Worm (Caenorhabditis elegans) whole organism, young adult: ENCODE measurements around the gene fbxa-181.
A peak's percentile ranks its signal among the peaks of the same experiment; 100 is the strongest.

Experiments
- B0019.2 ChIP-seq: fragments of 200-800 bp; sonication (Bioruptor generic); conservative IDR thresholded peaks from 2 replicates; pipeline ENCODE4 v1.3.6; 2022; ENCODE audit warnings: missing genetic modification reagents, missing genetic modification characterization, missing compliant biosample characterization
- C17E4.6 ChIP-seq: fragments of 200-800 bp; sonication (Bioruptor generic); IDR thresholded peaks from 2 replicates; pipeline ENCODE4 v1.3.6; 2022; ENCODE audit warnings: missing genetic modification reagents, missing genetic modification characterization, missing compliant biosample characterization
- F22D6.2 ChIP-seq: sonication (generic microtip); optimal IDR thresholded peaks from 2 replicates; lab custom pipeline; 2016; ENCODE audit warnings: mild to moderate bottlenecking, missing genetic modification characterization, missing compliant biosample characterization
- F49E8.2 ChIP-seq: sonication (generic microtip); optimal IDR thresholded peaks from 3 replicates; lab custom pipeline; 2017; ENCODE audit warnings: missing genetic modification characterization, mild to moderate bottlenecking, missing compliant biosample characterization, antibody characterized with exemption, moderate library complexity; ENCODE audit not compliant: insufficient read depth
- K11D2.4 ChIP-seq: fragments of 200-800 bp; sonication (Bioruptor generic); IDR thresholded peaks from 2 replicates; pipeline ENCODE4 v1.3.6; 2022; ENCODE audit warnings: missing genetic modification reagents, missing genetic modification characterization, missing compliant biosample characterization
- K12H6.12 ChIP-seq: fragments of 200-800 bp; sonication (Bioruptor generic); optimal IDR thresholded peaks from 2 replicates; lab custom pipeline; 2018; ENCODE audit warnings: mild to moderate bottlenecking, missing genetic modification characterization, missing compliant biosample characterization
- Y53F4B.3 ChIP-seq: fragments of 200-800 bp; sonication (Bioruptor generic); IDR thresholded peaks from 2 replicates; pipeline ENCODE4 v1.3.6; 2022; ENCODE audit warnings: missing genetic modification reagents, missing genetic modification characterization, missing compliant biosample characterization
- Y56A3A.18 ChIP-seq: fragments of 200-800 bp; sonication (Bioruptor generic); IDR thresholded peaks from 2 replicates; pipeline ENCODE4 v1.3.6; 2022; ENCODE audit warnings: missing genetic modification reagents, missing genetic modification characterization, missing compliant biosample characterization
- Y67H2A.10 ChIP-seq: fragments of 200-800 bp; sonication (Bioruptor generic); conservative IDR thresholded peaks from 2 replicates; pipeline ENCODE4 v1.3.6; 2022; ENCODE audit warnings: missing genetic modification reagents, missing genetic modification characterization, missing compliant biosample characterization
- ZK185.1 ChIP-seq: sonication (generic microtip); optimal IDR thresholded peaks from 2 replicates; lab custom pipeline; 2016; ENCODE audit warnings: mild to moderate bottlenecking, missing genetic modification characterization, missing compliant biosample characterization; ENCODE audit not compliant: poor library complexity, severe bottlenecking
- akir-1 ChIP-seq: fragments of 200-800 bp; sonication (Bioruptor generic); optimal IDR thresholded peaks from 2 replicates; lab custom pipeline; 2018; ENCODE audit warnings: mild to moderate bottlenecking, missing genetic modification characterization, moderate library complexity, missing compliant biosample characterization
- athp-1 ChIP-seq: sonication (generic microtip); optimal IDR thresholded peaks from 2 replicates; lab custom pipeline; 2017; ENCODE audit warnings: mild to moderate bottlenecking, missing genetic modification characterization, missing compliant biosample characterization
- attf-5 ChIP-seq: fragments of 200-800 bp; sonication (Bioruptor generic); optimal IDR thresholded peaks from 2 replicates; lab custom pipeline; 2018; ENCODE audit warnings: mild to moderate bottlenecking, missing genetic modification characterization, missing compliant biosample characterization
- bed-1 ChIP-seq: fragments of 200-800 bp; sonication (Bioruptor generic); IDR thresholded peaks from 2 replicates; pipeline ENCODE4 v1.3.6; 2022; ENCODE audit warnings: missing genetic modification reagents, missing genetic modification characterization, missing compliant biosample characterization
- ceh-40 ChIP-seq: fragments of 200-800 bp; sonication (Bioruptor generic); IDR thresholded peaks from 2 replicates; pipeline ENCODE4 v1.3.6; 2022; ENCODE audit warnings: missing genetic modification characterization, missing compliant biosample characterization
- die-1 ChIP-seq: sonication (generic microtip); optimal IDR thresholded peaks from 2 replicates; lab custom pipeline; 2016; ENCODE audit warnings: missing genotype, mild to moderate bottlenecking, missing genetic modification characterization, missing compliant biosample characterization
- dox-1 ChIP-seq: fragments of 200-800 bp; sonication (Bioruptor generic); IDR thresholded peaks from 2 replicates; pipeline ENCODE4 v1.3.6; 2022; ENCODE audit warnings: missing genetic modification reagents, missing genetic modification characterization, missing compliant biosample characterization
- dpl-1 ChIP-seq: fragments of 150-350 bp; optimal IDR thresholded peaks from 2 replicates; lab custom pipeline; 2014; ENCODE audit warnings: missing biosample characterization, missing genetic modification reagents, missing genetic modification characterization
- hsf-1 ChIP-seq: fragments of 200-800 bp; sonication (Bioruptor generic); IDR thresholded peaks from 2 replicates; pipeline ENCODE4 v1.3.6; 2022; ENCODE audit warnings: missing genetic modification reagents, missing genetic modification characterization, missing compliant biosample characterization
- lir-1 ChIP-seq: fragments of 200-800 bp; sonication (Bioruptor generic); conservative IDR thresholded peaks from 2 replicates; pipeline ENCODE4 v1.3.6; 2022; ENCODE audit warnings: missing genetic modification reagents, missing genetic modification characterization, missing compliant biosample characterization
- madf-8 ChIP-seq: fragments of 200-800 bp; sonication (Bioruptor generic); conservative IDR thresholded peaks from 2 replicates; pipeline ENCODE4 v1.3.6; 2022; ENCODE audit warnings: missing genetic modification reagents, missing genetic modification characterization, missing compliant biosample characterization
- mel-28 ChIP-seq: sonication (generic microtip); optimal IDR thresholded peaks from 2 replicates; lab custom pipeline; 2016; ENCODE audit warnings: borderline replicate concordance, mild to moderate bottlenecking, missing genetic modification characterization, missing compliant biosample characterization
- mxl-1 ChIP-seq: sonication (generic microtip); optimal IDR thresholded peaks from 2 replicates; lab custom pipeline; 2016; ENCODE audit warnings: missing genetic modification characterization, missing compliant biosample characterization
- nhr-80 ChIP-seq: sonication (generic microtip); optimal IDR thresholded peaks from 2 replicates; lab custom pipeline; 2016; ENCODE audit warnings: missing genetic modification characterization, missing compliant biosample characterization
- rec-8 ChIP-seq, 2 experiments: sonication (generic microtip); optimal IDR thresholded peaks; 2 replicates each; lab custom pipeline; 2016; ENCODE audit warnings: mild to moderate bottlenecking in 2 of 2, missing genetic modification characterization in 2 of 2, missing genetic modification reagents in 2 of 2, missing genotype in 2 of 2, missing biosample characterization in 1 of 2, missing compliant biosample characterization in 1 of 2, moderate library complexity in 1 of 2
- repo-1 ChIP-seq: sonication (generic microtip); optimal IDR thresholded peaks from 2 replicates; lab custom pipeline; 2017; ENCODE audit warnings: mild to moderate bottlenecking, missing genetic modification characterization, missing compliant biosample characterization
- sea-2 ChIP-seq: fragments of 200-800 bp; sonication (Bioruptor generic); IDR thresholded peaks from 2 replicates; pipeline ENCODE4 v1.3.6; 2022; ENCODE audit warnings: missing genetic modification characterization, missing compliant biosample characterization
- snpc-4 ChIP-seq, 5 experiments: fragments of 150-350 bp in 1 of 5; sonication (generic microtip) in 4 of 5; optimal IDR thresholded peaks; 2 replicates each; lab custom pipeline; 2014 to 2018; ENCODE audit warnings: missing genetic modification characterization in 5 of 5, missing biosample characterization in 3 of 5, antibody characterized with exemption in 2 of 5, mild to moderate bottlenecking in 2 of 5, missing compliant biosample characterization in 2 of 5, missing genotype in 2 of 5, moderate library complexity in 2 of 5, missing genetic modification reagents in 1 of 5
- somi-1 ChIP-seq: fragments of 200-800 bp; sonication (Bioruptor generic); optimal IDR thresholded peaks from 2 replicates; lab custom pipeline; 2018; ENCODE audit warnings: mild to moderate bottlenecking, missing genetic modification characterization, missing compliant biosample characterization
- zim-3 ChIP-seq: sonication (generic microtip); optimal IDR thresholded peaks from 2 replicates; lab custom pipeline; 2017; ENCODE audit warnings: mild to moderate bottlenecking, missing genetic modification characterization, moderate library complexity, missing compliant biosample characterization
- ztf-18 ChIP-seq: sonication (generic microtip); optimal IDR thresholded peaks from 2 replicates; lab custom pipeline; 2016; ENCODE audit warnings: missing genotype, mild to moderate bottlenecking, missing genetic modification characterization, missing compliant biosample characterization
- ztf-6 ChIP-seq: fragments of 200-800 bp; sonication (Bioruptor generic); IDR thresholded peaks from 2 replicates; pipeline ENCODE4 v1.3.6; 2022; ENCODE audit warnings: missing genetic modification reagents, missing genetic modification characterization, missing compliant biosample characterization

Gene fbxa-181

DNA sequence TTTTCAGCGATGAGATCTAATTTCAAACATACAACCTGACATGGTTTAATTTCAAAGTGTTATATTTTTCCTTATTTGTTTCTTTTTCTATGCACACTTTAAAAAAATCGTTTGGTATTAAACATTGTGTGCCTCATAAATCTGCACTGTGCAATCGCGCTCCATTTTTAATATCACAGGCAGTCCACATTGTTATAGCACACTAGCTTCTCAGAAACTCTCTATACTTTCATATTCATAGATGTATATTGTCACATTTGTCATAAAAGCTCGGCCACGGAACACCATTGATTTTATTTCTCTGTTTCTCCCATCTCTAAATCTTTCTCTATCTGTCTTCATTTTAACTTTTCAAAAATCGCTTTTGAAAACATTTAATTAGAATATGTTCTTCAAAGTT lies 31.7 kb downstream of the fbxa-181 start:
- TF ChIP-seq attf-5 (GFP tag; lab: Kevin White, UChicago) (peak; percentile 20), lir-1 (GFP tag; lab: Robert Waterston, UW) (no peak), sea-2 (no peak)

DNA sequence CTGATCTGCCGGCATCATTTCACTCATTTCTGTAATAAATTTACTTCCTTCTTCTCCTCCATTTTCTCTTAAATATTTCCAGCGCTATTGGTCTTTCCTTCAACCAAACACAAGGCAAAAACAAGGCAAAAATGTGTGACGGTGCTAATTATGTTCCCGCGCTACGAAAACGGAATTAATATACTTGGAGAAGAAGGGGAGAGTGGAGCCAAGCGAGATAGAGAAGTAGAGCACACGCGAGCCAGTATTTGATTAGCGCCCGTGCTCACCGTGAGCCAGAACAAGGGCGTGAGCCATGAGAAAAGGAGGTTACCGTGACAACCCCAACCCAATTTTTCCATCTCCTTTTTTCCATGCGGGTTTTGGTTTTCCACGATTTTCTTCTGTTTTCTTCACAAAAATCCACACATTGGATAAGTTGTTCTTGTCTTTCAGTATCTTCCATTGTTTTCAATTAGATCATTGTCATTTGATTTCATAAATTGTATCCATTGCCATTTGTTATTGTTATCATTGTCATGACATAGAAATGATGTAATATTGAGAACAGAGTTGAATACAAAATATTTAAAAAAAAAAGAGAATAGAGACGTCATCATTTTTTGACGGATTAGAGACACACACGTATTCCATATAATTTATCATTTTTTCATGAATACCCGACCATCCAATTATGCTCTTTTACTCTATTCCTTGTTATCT lies 36.9 kb downstream of the fbxa-181 start, which contains the start of gene F20G2.6:
Gene F20G2.6 (plus strand): TSS at position 652 of the 702 bp plus-strand sequence.
- TF ChIP-seq zim-3 (tag; lab: Kevin White, UChicago), result no peak
- no peak for TF ChIP-seq Y67H2A.10 (GFP tag; lab: Robert Waterston, UW)
- no peak for TF ChIP-seq madf-8 (GFP tag; lab: Robert Waterston, UW)
- TF ChIP-seq bed-1 (GFP tag; lab: Robert Waterston, UW), result no peak
- TF ChIP-seq ZK185.1 (tag; lab: Kevin White, UChicago), result no peak
- TF ChIP-seq hsf-1, result no peak
- no peak for TF ChIP-seq F22D6.2 (tag; lab: Kevin White, UChicago)
- no peak for TF ChIP-seq die-1
- no peak for TF ChIP-seq ztf-18 (tag; lab: Kevin White, UChicago)
- no peak for TF ChIP-seq C17E4.6 (GFP tag; lab: Robert Waterston, UW)
- no peak for TF ChIP-seq dox-1
- no peak for TF ChIP-seq mxl-1
- TF ChIP-seq F49E8.2 (tag; lab: Kevin White, UChicago), result no peak
- no peak for TF ChIP-seq somi-1
- no peak for TF ChIP-seq rec-8 (tag; optimal IDR thresholded peaks at IDR 0.05; lab: Kevin White, UChicago)
- TF ChIP-seq repo-1 (tag; lab: Kevin White, UChicago), result no peak
- no peak for TF ChIP-seq mel-28
- no peak for TF ChIP-seq sea-2
- TF ChIP-seq, all 124 proteins: peak for 0

DNA sequence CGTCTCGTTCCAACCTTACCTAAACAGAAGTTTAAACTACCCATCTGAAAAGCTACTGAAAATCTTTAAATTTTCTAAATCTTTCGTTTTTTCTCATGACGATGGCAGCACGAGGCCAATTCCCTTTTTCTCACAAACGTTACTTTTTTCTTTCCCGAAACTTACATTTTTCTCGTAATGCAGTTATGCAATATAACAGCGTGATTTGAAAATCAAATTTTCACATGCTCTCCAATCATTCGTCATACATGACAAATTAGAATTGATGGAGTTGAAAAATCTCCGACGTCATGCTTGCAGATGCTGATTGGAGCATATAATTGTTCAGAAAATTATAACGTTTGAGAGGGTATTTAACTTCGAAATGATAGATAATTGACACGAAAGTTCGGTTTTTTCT lies 38.0 kb downstream of the fbxa-181 start:
- TF ChIP-seq Y56A3A.18 (GFP tag; lab: Robert Waterston, UW), result no peak

DNA sequence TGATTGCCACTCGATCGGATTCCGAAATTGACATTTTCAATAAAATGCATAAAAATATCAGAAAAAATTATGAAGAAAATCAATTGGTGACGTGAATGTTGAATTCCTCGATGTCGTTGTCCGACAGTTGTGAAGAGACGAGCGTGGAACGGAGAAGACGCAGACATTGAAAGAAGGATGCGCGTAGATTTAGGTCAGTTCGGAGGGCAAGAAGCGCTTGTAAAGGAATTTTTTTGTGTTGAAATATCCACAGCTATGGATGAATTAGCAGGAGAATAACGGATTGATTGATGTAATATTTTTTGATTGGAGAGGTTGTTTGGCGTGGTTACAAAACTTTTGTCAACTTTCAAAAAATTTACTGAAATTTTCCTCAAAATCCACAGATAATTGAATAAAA lies 42.7 kb downstream of the fbxa-181 start, which contains the start of gene F20G2.3:
Gene F20G2.3 (minus strand): TSS at position 101 of the 400 bp plus-strand sequence.
- TF ChIP-seq dpl-1 (GFP tag; lab: Kevin White, UChicago) (no peak), akir-1 (no peak), B0019.2 (GFP tag; lab: Robert Waterston, UW) (no peak), Y53F4B.3 (GFP tag; lab: Robert Waterston, UW) (no peak), athp-1 (tag; lab: Kevin White, UChicago) (no peak)
- TF ChIP-seq, all 124 proteins: peak for 0

DNA sequence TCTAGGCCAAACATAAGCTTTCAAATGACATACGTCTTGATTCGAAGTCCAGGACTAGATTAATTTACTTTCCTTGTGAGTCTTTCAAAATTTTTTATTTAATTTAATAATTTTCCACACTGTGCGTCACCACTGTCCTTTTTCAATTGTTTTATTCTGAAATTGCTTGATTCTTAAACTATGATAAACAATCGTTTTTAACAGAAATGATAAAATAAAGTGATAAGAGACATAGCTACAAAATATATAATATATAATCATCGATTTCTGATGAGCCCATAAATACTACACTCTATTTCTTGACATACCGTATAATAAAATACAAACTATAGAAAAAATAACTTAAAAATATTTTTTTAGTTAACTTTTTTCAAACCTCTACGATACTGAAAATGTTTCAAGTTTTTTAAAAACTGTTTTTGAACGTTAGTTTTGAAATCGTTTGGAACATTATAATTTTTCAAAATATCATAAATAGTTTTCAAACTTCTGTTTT lies 43.3 kb downstream of the fbxa-181 start, which contains the start of gene nas-24:
Gene nas-24 (plus strand): TSS at position 446 of the 496 bp plus-strand sequence.
- TF ChIP-seq snpc-4 (GFP tag; optimal IDR thresholded peaks at IDR 0.05; lab: Kevin White, UChicago) (no peak), snpc-4 (tag; optimal IDR thresholded peaks at IDR 0.05; lab: Kevin White, UChicago) (no peak), ztf-6 (GFP tag; lab: Robert Waterston, UW) (no peak), ceh-40 (GFP tag; lab: Robert Waterston, UW) (no peak), F22D6.2 (tag; lab: Kevin White, UChicago) (no peak), K11D2.4 (no peak), nhr-80 (tag; lab: Kevin White, UChicago) (no peak), K12H6.12 (tag; lab: Kevin White, UChicago) (no peak)
- TF ChIP-seq, all 124 proteins: peak for 0
